Worm (Caenorhabditis elegans) whole organism, L4 larva: Measurements from ENCODE around the gene ifbp-1.

ENCODE experiments used
- T26A8.4 ChIP-seq: fragments of 200-800 bp; sonication (Bioruptor generic); IDR thresholded peaks from 2 replicates; pipeline ENCODE4 v1.3.6; 2022; ENCODE audit warnings: missing genetic modification characterization, missing compliant biosample characterization
- ceh-62 ChIP-seq: sonication (generic microtip); optimal IDR thresholded peaks from 2 replicates; lab custom pipeline; 2017; ENCODE audit warnings: missing biosample characterization, missing genetic modification characterization
- ceh-82 ChIP-seq: sonication (generic microtip); optimal IDR thresholded peaks from 2 replicates; lab custom pipeline; 2017; ENCODE audit warnings: missing biosample characterization, missing genetic modification characterization
- egl-27 ChIP-seq: sonication (generic microtip); optimal IDR thresholded peaks from 3 replicates; lab custom pipeline; 2017; ENCODE audit warnings: missing biosample characterization, missing genetic modification reagents, missing genetic modification characterization
- fkh-10 ChIP-seq: fragments of 150-350 bp; optimal IDR thresholded peaks from 2 replicates; lab custom pipeline; 2014; ENCODE audit warnings: missing biosample characterization, missing genetic modification reagents, missing genetic modification characterization
- lin-15B ChIP-seq: fragments of 150-350 bp; sonication (generic microtip); optimal IDR thresholded peaks from 3 replicates; lab custom pipeline; 2014; ENCODE audit warnings: missing biosample characterization, missing genetic modification characterization
- mdl-1 ChIP-seq, 2 experiments: fragments of 150-350 bp in 1 of 2; sonication (generic microtip) in 1 of 2; optimal IDR thresholded peaks; 2 replicates each; lab custom pipeline; 2014 to 2017; ENCODE audit warnings: missing biosample characterization in 2 of 2, missing genetic modification characterization in 2 of 2
- pha-4 ChIP-seq, 2 experiments: fragments of 150-350 bp in 1 of 2; fragments of 200-800 bp in 1 of 2; sonication (Bioruptor generic) in 1 of 2; IDR thresholded peaks in 1 of 2; optimal IDR thresholded peaks in 1 of 2; 2 replicates each; pipeline versions ENCODE4 v1.3.6 to Lab custom; 2014 to 2022; ENCODE audit warnings: missing genetic modification characterization in 2 of 2, missing genetic modification reagents in 2 of 2, missing biosample characterization in 1 of 2, missing compliant biosample characterization in 1 of 2
- snpc-4 ChIP-seq: fragments of 150-350 bp; optimal IDR thresholded peaks from 2 replicates; lab custom pipeline; 2014; ENCODE audit warnings: missing biosample characterization, missing genetic modification characterization

- TF ChIP-seq pha-4 (GFP tag; IDR thresholded peaks at IDR 0.05; lab: Robert Waterston, UW) = no peak
- TF ChIP-seq pha-4 (tag; optimal IDR thresholded peaks at IDR 0.05; lab: Kevin White, UChicago) = no peak
- no peak for TF ChIP-seq mdl-1 (tag; optimal IDR thresholded peaks at IDR 0.05; lab: Kevin White, UChicago)
- TF ChIP-seq fkh-10 (GFP tag; lab: Kevin White, UChicago) = no peak
- TF ChIP-seq T26A8.4 (GFP tag; lab: Robert Waterston, UW) = no peak
- TF ChIP-seq ceh-62 = no peak
- TF ChIP-seq egl-27 (tag; lab: Kevin White, UChicago) = no peak
- no peak for TF ChIP-seq lin-15B
- no peak for TF ChIP-seq snpc-4
- no peak for TF ChIP-seq ceh-82 (tag; lab: Kevin White, UChicago)
Measured at ce11 chrV:13351773-13352172, 28.3 kb downstream of the ifbp-1 start.
